Fruit fly (Drosophila melanogaster): ENCODE data around the gene Rh5.
A peak's percentile ranks its signal among the peaks of the same experiment; 100 is the strongest.

Rh5 gene

DNA sequence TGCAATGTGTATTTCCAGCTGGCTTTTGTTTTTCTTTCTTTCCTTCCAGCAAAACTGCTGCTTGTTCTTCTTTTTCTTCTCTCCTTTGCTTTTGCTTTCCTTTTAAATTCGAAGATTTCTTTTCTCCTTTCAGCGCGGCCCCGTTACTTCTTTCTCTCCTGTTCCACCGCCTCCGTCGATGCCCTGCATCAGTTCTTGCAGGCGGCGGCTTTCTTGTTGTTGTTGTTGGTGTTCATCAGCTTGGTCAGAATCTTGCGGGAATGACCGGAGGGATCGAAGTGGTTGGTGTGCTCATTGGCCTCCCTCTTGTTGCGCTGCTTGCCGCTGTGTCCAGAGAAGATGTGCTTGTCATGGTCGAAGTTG, 37.6 kb downstream of the Rh5 start:
- TF ChIP-seq toe (GFP tag; optimal IDR thresholded peaks at IDR 0.05) (no peak), pad (GFP tag; optimal IDR thresholded peaks at IDR 0.05) (peak; percentile 81), cnc (optimal IDR thresholded peaks at IDR 0.05) (peak in 1 of 2 experiments; percentile 48), CG33017 (tag; optimal IDR thresholded peaks at IDR 0.05) (no peak)

DNA sequence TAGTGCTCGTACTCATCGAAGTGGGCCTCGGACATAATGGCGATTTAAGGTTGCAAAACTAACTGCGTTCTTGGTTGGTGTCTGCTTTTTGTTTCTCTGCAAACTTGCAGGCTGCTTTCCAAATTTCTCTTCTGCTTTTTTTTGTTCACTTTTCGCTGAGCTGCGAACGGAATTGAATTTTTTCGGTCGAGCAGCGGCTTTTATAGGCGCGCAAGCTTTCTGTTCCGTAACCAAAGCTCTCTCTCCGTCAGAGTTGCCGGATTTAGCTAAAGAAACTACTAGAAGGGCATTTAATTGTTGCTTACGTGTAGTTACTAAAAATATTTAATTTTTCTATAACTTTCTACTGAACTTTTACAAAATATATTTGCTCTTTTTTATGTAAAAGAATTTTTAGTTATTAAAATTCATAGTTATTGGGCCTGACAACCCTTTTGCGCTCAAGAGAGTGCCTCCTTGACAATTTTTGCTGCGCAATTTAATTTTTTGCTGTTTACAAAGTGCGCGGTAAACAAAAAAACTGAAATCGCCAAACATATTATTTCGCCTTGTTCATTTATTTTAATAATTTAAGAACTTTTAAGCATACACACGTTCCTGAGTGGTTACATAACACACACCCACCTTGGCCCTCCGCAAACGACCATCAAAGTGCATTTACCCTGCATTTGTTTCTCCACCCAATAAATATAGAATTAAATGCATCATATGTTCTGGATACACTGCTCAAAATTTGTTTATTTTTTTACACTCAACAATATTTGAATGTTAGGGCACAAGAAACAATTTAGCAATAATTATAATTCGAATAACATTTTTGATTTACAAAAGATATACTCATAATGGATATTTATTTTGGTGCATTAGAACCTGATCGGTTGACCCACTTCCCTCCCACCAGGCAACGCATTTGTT, 38.2 kb downstream of the Rh5 start, which contains the start of gene CG6770:
CG6770 (minus strand) TSS at position 178 of the 915 bp plus-strand sequence.
- TF ChIP-seq Hr96 (GFP tag; optimal IDR thresholded peaks at IDR 0.05) (peak; percentile 75), cnc (optimal IDR thresholded peaks at IDR 0.05) (no peak), ovo (GFP tag; optimal IDR thresholded peaks at IDR 0.05) (peak; percentile 27), CG5204 (GFP tag; optimal IDR thresholded peaks at IDR 0.05) (peak; percentile 85), CG12768 (GFP tag; optimal IDR thresholded peaks at IDR 0.05) (peak; percentile 92), Crg-1 (GFP tag; optimal IDR thresholded peaks at IDR 0.05) (peak; percentile 74), CG7101 (tag; optimal IDR thresholded peaks at IDR 0.05) (peak; percentile 97), CG7045 (GFP tag; optimal IDR thresholded peaks at IDR 0.05) (peak; percentile 82), CG33017 (tag; optimal IDR thresholded peaks at IDR 0.05) (peak; percentile 97), Clk (GFP tag; optimal IDR thresholded peaks at IDR 0.05) (no peak), kay (GFP tag; ENCODE audit: borderline replicate concordance) (peak; percentile 93), cic (GFP tag; optimal IDR thresholded peaks at IDR 0.05) (peak; percentile 45), tj (GFP tag; optimal IDR thresholded peaks at IDR 0.05) (peak; percentile 96), toe (GFP tag; optimal IDR thresholded peaks at IDR 0.05) (peak; percentile 85), pad (GFP tag; optimal IDR thresholded peaks at IDR 0.05) (peak; percentile 43), CG14711 (tag; optimal IDR thresholded peaks at IDR 0.05) (peak; percentile 100), CG11617 (GFP tag; optimal IDR thresholded peaks at IDR 0.05) (peak; percentile 95), bab1 (GFP tag; optimal IDR thresholded peaks at IDR 0.05) (peak; percentile 89), CG1620 (GFP tag; optimal IDR thresholded peaks at IDR 0.05) (peak; percentile 79), Mnt (GFP tag; optimal IDR thresholded peaks at IDR 0.05) (peak; percentile 70)

DNA sequence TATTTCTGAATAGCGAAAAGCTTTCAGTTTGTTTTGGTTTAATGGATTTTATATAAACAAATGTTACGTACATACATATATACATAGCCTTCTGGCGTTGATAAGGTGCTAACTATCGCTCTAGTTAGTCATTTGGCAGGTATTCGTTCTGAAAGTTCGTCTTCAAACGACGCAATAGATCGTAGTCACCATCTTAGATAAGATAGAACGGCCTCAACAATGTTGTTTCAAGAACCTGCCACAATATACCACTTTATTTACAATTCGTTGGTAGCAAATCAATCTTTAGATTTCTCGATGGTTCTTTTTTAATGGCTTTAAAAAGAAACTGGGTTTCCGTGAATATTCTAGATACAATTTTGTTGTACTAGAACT, 38.9 kb downstream of the Rh5 start:
- TF ChIP-seq CG12768 (GFP tag; optimal IDR thresholded peaks at IDR 0.05) (no peak), tj (GFP tag; optimal IDR thresholded peaks at IDR 0.05) (no peak), CG1620 (GFP tag; optimal IDR thresholded peaks at IDR 0.05) (no peak), CG14711 (tag; optimal IDR thresholded peaks at IDR 0.05) (no peak), CG7045 (GFP tag; optimal IDR thresholded peaks at IDR 0.05) (no peak), Clk (GFP tag; optimal IDR thresholded peaks at IDR 0.05) (no peak)

- TF ChIP-seq toe (GFP tag; optimal IDR thresholded peaks at IDR 0.05), result no peak
- TF ChIP-seq cic (GFP tag; optimal IDR thresholded peaks at IDR 0.05), result no peak
- TF ChIP-seq pad (GFP tag; optimal IDR thresholded peaks at IDR 0.05), result no peak
- TF ChIP-seq Mnt (GFP tag; optimal IDR thresholded peaks at IDR 0.05), result no peak
- TF ChIP-seq Hr96 (GFP tag; optimal IDR thresholded peaks at IDR 0.05), result no peak
- no peak for TF ChIP-seq ovo (GFP tag; optimal IDR thresholded peaks at IDR 0.05)
- TF ChIP-seq cnc (optimal IDR thresholded peaks at IDR 0.05), result no peak
- TF ChIP-seq CG33017 (tag; optimal IDR thresholded peaks at IDR 0.05), result no peak
- no peak for TF ChIP-seq Crg-1 (GFP tag; optimal IDR thresholded peaks at IDR 0.05)
- TF ChIP-seq kay (GFP tag; ENCODE audit: borderline replicate concordance), result no peak
- no peak for TF ChIP-seq CG5204 (GFP tag; optimal IDR thresholded peaks at IDR 0.05)
- no peak for TF ChIP-seq tj (GFP tag; optimal IDR thresholded peaks at IDR 0.05)
- TF ChIP-seq CG7101 (tag; optimal IDR thresholded peaks at IDR 0.05), result no peak
Observed at dm6 chr2L:12048723-12049122, 40.8 kb downstream of the Rh5 start, which contains the start of gene Plzf. Plzf (minus strand) TSS chr2L:12048918.

DNA sequence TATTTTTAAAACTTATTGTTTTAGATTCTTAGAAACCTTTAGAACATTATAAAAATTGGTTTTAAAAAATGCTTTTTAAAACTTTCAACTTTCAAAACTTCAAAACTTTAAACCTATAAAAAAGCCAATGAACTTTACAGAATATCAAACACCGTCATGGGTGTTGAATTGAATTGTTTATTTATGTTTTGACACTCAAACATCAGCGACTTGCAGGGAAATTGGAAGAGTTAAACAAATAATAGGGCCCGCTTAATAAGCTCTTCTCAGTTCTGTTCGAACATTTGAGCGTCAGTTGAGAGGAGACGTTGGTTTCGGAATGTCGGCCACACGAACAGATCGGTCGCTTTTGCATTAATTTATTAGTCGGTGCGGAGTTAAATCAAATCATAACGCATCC, 41.2 kb downstream of the Rh5 start, which contains the start of gene PLCXD:
PLCXD (plus strand) TSS at position 286 of the 400 bp plus-strand sequence.
- no peak for TF ChIP-seq Crg-1 (GFP tag; optimal IDR thresholded peaks at IDR 0.05)
- TF ChIP-seq toe (GFP tag; optimal IDR thresholded peaks at IDR 0.05), result no peak
- TF ChIP-seq CG7045 (GFP tag; optimal IDR thresholded peaks at IDR 0.05), result no peak
- no peak for TF ChIP-seq CG5204 (GFP tag; optimal IDR thresholded peaks at IDR 0.05)
- TF ChIP-seq bab1 (GFP tag; optimal IDR thresholded peaks at IDR 0.05), result no peak
- no peak for TF ChIP-seq CG33017 (tag; optimal IDR thresholded peaks at IDR 0.05)
- TF ChIP-seq Clk (GFP tag; optimal IDR thresholded peaks at IDR 0.05), result no peak
- no peak for TF ChIP-seq Mnt (GFP tag; optimal IDR thresholded peaks at IDR 0.05)
- TF ChIP-seq CG11617 (GFP tag; optimal IDR thresholded peaks at IDR 0.05), result no peak
- no peak for TF ChIP-seq tj (GFP tag; optimal IDR thresholded peaks at IDR 0.05)
- TF ChIP-seq CG7101 (tag; optimal IDR thresholded peaks at IDR 0.05), result no peak
- TF ChIP-seq ovo (GFP tag; optimal IDR thresholded peaks at IDR 0.05), result no peak
- no peak for TF ChIP-seq kay (GFP tag; ENCODE audit: borderline replicate concordance)
- TF ChIP-seq cic (GFP tag; optimal IDR thresholded peaks at IDR 0.05), result no peak

DNA sequence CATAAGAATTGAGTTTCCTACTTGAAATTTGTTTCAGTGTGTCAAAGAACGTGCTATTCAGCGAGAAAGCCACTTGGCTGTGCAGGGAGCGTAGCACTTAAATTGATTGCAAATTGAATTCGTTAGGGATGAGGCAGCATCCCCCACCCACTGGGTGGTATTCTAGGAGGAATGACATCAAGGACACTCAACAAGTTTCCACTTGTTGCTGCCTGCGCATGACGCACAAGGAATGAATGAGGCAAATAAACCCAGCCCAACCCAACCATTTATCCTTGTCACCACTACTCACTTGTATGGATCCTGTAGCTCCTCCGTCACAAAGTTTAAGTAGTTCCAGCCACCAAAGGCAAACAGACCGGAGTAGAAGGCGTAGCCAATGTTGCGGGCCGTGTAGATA, 45.4 kb downstream of the Rh5 start:
- no peak for TF ChIP-seq CG5204 (GFP tag; optimal IDR thresholded peaks at IDR 0.05)
- no peak for TF ChIP-seq CG7101 (tag; optimal IDR thresholded peaks at IDR 0.05)
- no peak for TF ChIP-seq CG12768 (GFP tag; optimal IDR thresholded peaks at IDR 0.05)
- TF ChIP-seq pad (GFP tag; optimal IDR thresholded peaks at IDR 0.05), result no peak
- TF ChIP-seq CG14711 (tag; optimal IDR thresholded peaks at IDR 0.05), result no peak
- no peak for TF ChIP-seq toe (GFP tag; optimal IDR thresholded peaks at IDR 0.05)
- no peak for TF ChIP-seq cnc (optimal IDR thresholded peaks at IDR 0.05)
- no peak for TF ChIP-seq tj (GFP tag; optimal IDR thresholded peaks at IDR 0.05)
- no peak for TF ChIP-seq ovo (GFP tag; optimal IDR thresholded peaks at IDR 0.05)
- TF ChIP-seq CG7045 (GFP tag; optimal IDR thresholded peaks at IDR 0.05), result no peak
- no peak for TF ChIP-seq CG1620 (GFP tag; optimal IDR thresholded peaks at IDR 0.05)
- TF ChIP-seq kay (GFP tag; ENCODE audit: borderline replicate concordance), result no peak
- TF ChIP-seq cic (GFP tag; optimal IDR thresholded peaks at IDR 0.05), result no peak
- TF ChIP-seq Crg-1 (GFP tag; optimal IDR thresholded peaks at IDR 0.05), result no peak
- no peak for TF ChIP-seq Clk (GFP tag; optimal IDR thresholded peaks at IDR 0.05)
